Worm (Caenorhabditis elegans) whole organism, young adult: ENCODE results near the gene gop-1.

Experiments used
- B0019.2 ChIP-seq: fragments of 200-800 bp; sonication (Bioruptor generic); conservative IDR thresholded peaks from 2 replicates; pipeline ENCODE4 v1.3.6; 2022; ENCODE audit warnings: missing genetic modification reagents, missing genetic modification characterization, missing compliant biosample characterization
- C06A6.2 ChIP-seq: fragments of 200-800 bp; sonication (Bioruptor generic); conservative IDR thresholded peaks from 2 replicates; pipeline ENCODE4 v1.3.6; 2022; ENCODE audit warnings: missing genetic modification characterization, missing compliant biosample characterization
- C17E4.6 ChIP-seq: fragments of 200-800 bp; sonication (Bioruptor generic); IDR thresholded peaks from 2 replicates; pipeline ENCODE4 v1.3.6; 2022; ENCODE audit warnings: missing genetic modification reagents, missing genetic modification characterization, missing compliant biosample characterization
- D2030.7 ChIP-seq: fragments of 200-800 bp; sonication (Bioruptor generic); IDR thresholded peaks from 2 replicates; pipeline ENCODE4 v1.3.6; 2022; ENCODE audit warnings: missing genetic modification reagents, missing genetic modification characterization, missing compliant biosample characterization
- F10E7.11 ChIP-seq: sonication (generic microtip); optimal IDR thresholded peaks from 2 replicates; lab custom pipeline; 2017; ENCODE audit warnings: mild to moderate bottlenecking, missing genetic modification characterization, moderate library complexity, missing compliant biosample characterization
- F33H1.4 ChIP-seq: fragments of 200-800 bp; sonication (Bioruptor generic); IDR thresholded peaks from 2 replicates; pipeline ENCODE4 v1.3.6; 2022; ENCODE audit warnings: missing genetic modification reagents, missing genetic modification characterization, missing compliant biosample characterization
- F57C9.4 ChIP-seq: sonication (generic microtip); optimal IDR thresholded peaks from 2 replicates; lab custom pipeline; 2017; ENCODE audit warnings: mild to moderate bottlenecking, missing genetic modification characterization, missing compliant biosample characterization
- K12H6.12 ChIP-seq: fragments of 200-800 bp; sonication (Bioruptor generic); optimal IDR thresholded peaks from 2 replicates; lab custom pipeline; 2018; ENCODE audit warnings: mild to moderate bottlenecking, missing genetic modification characterization, missing compliant biosample characterization
- T07F8.4 ChIP-seq: sonication (generic microtip); optimal IDR thresholded peaks from 2 replicates; lab custom pipeline; 2016; ENCODE audit warnings: mild to moderate bottlenecking, missing genetic modification characterization, moderate library complexity, missing compliant biosample characterization
- atf-7 ChIP-seq: sonication (generic microtip); optimal IDR thresholded peaks from 2 replicates; lab custom pipeline; 2017; ENCODE audit warnings: mild to moderate bottlenecking, missing genetic modification characterization, missing compliant biosample characterization
- athp-1 ChIP-seq: sonication (generic microtip); optimal IDR thresholded peaks from 2 replicates; lab custom pipeline; 2017; ENCODE audit warnings: mild to moderate bottlenecking, missing genetic modification characterization, missing compliant biosample characterization
- attf-3 ChIP-seq: fragments of 200-800 bp; sonication (Bioruptor generic); conservative IDR thresholded peaks from 2 replicates; pipeline ENCODE4 v1.3.6; 2022; ENCODE audit warnings: missing genetic modification reagents, missing genetic modification characterization, missing compliant biosample characterization
- attf-6 ChIP-seq: fragments of 200-800 bp; sonication (Bioruptor generic); IDR thresholded peaks from 2 replicates; pipeline ENCODE4 v1.3.6; 2022; ENCODE audit warnings: missing genetic modification reagents, missing genetic modification characterization, missing compliant biosample characterization
- cebp-2 ChIP-seq: fragments of 200-800 bp; sonication (Bioruptor generic); IDR thresholded peaks from 2 replicates; pipeline ENCODE4 v1.3.6; 2022; ENCODE audit warnings: missing genetic modification characterization, missing compliant biosample characterization
- ceh-100 ChIP-seq: fragments of 200-800 bp; sonication (Bioruptor generic); IDR thresholded peaks from 2 replicates; pipeline ENCODE4 v1.3.6; 2022; ENCODE audit warnings: missing genetic modification reagents, missing genetic modification characterization, missing compliant biosample characterization
- ceh-79 ChIP-seq: sonication (generic microtip); optimal IDR thresholded peaks from 2 replicates; lab custom pipeline; 2017; ENCODE audit warnings: mild to moderate bottlenecking, missing genetic modification characterization, missing compliant biosample characterization
- ceh-91 ChIP-seq: fragments of 200-800 bp; sonication (Bioruptor generic); IDR thresholded peaks from 2 replicates; pipeline ENCODE4 v1.3.6; 2022; ENCODE audit warnings: missing genetic modification reagents, missing genetic modification characterization, missing compliant biosample characterization
- chd-7 ChIP-seq: sonication (generic microtip); optimal IDR thresholded peaks from 2 replicates; lab custom pipeline; 2016; ENCODE audit warnings: mild to moderate bottlenecking, missing genetic modification characterization, moderate library complexity, missing compliant biosample characterization
- dox-1 ChIP-seq: fragments of 200-800 bp; sonication (Bioruptor generic); IDR thresholded peaks from 2 replicates; pipeline ENCODE4 v1.3.6; 2022; ENCODE audit warnings: missing genetic modification reagents, missing genetic modification characterization, missing compliant biosample characterization
- dpff-1 ChIP-seq: sonication (generic microtip); optimal IDR thresholded peaks from 2 replicates; lab custom pipeline; 2017; ENCODE audit warnings: mild to moderate bottlenecking, missing genetic modification characterization, missing compliant biosample characterization
- fkh-3 ChIP-seq: sonication (generic microtip); optimal IDR thresholded peaks from 2 replicates; lab custom pipeline; 2016; ENCODE audit warnings: mild to moderate bottlenecking, missing genetic modification characterization, missing compliant biosample characterization
- him-1 ChIP-seq: sonication (generic microtip); optimal IDR thresholded peaks from 2 replicates; lab custom pipeline; 2016; ENCODE audit warnings: missing genotype, missing genetic modification reagents, missing genetic modification characterization, missing compliant biosample characterization
- let-607 ChIP-seq, 2 experiments: fragments of 200-800 bp in 1 of 2; sonication (Bioruptor generic) in 1 of 2; sonication (generic microtip) in 1 of 2; optimal IDR thresholded peaks; 2 replicates each; lab custom pipeline; 2016 to 2018; ENCODE audit warnings: mild to moderate bottlenecking in 2 of 2, missing compliant biosample characterization in 2 of 2, missing genetic modification characterization in 2 of 2, moderate library complexity in 2 of 2, missing genotype in 1 of 2
- lin-26 ChIP-seq: fragments of 200-800 bp; sonication (Bioruptor generic); IDR thresholded peaks from 2 replicates; pipeline ENCODE4 v1.3.6; 2022; ENCODE audit warnings: missing genetic modification reagents, missing genetic modification characterization, missing compliant biosample characterization
- lin-40 ChIP-seq: sonication (generic microtip); optimal IDR thresholded peaks from 2 replicates; lab custom pipeline; 2016; ENCODE audit warnings: missing genetic modification characterization, mild to moderate bottlenecking, missing compliant biosample characterization, missing genotype, missing genetic modification reagents
- lsl-1 ChIP-seq: fragments of 200-800 bp; sonication (Bioruptor generic); optimal IDR thresholded peaks from 2 replicates; lab custom pipeline; 2018; ENCODE audit warnings: mild to moderate bottlenecking, missing genetic modification characterization, moderate library complexity, missing compliant biosample characterization
- madf-10 ChIP-seq: sonication (generic microtip); optimal IDR thresholded peaks from 2 replicates; lab custom pipeline; 2016; ENCODE audit warnings: mild to moderate bottlenecking, missing genetic modification characterization, missing compliant biosample characterization
- madf-8 ChIP-seq: fragments of 200-800 bp; sonication (Bioruptor generic); conservative IDR thresholded peaks from 2 replicates; pipeline ENCODE4 v1.3.6; 2022; ENCODE audit warnings: missing genetic modification reagents, missing genetic modification characterization, missing compliant biosample characterization
- nhr-120 ChIP-seq: fragments of 200-800 bp; sonication (Bioruptor generic); IDR thresholded peaks from 2 replicates; pipeline ENCODE4 v1.3.6; 2022; ENCODE audit warnings: missing genetic modification characterization, missing compliant biosample characterization
- nhr-80 ChIP-seq: sonication (generic microtip); optimal IDR thresholded peaks from 2 replicates; lab custom pipeline; 2016; ENCODE audit warnings: missing genetic modification characterization, missing compliant biosample characterization
- pbrm-1 ChIP-seq: fragments of 200-800 bp; sonication (Bioruptor generic); IDR thresholded peaks from 2 replicates; pipeline ENCODE4 v1.3.6; 2022; ENCODE audit warnings: missing genetic modification reagents, missing genetic modification characterization, missing compliant biosample characterization
- snpc-4 ChIP-seq, 5 experiments: fragments of 150-350 bp in 1 of 5; sonication (generic microtip) in 4 of 5; optimal IDR thresholded peaks; 2 replicates each; lab custom pipeline; 2014 to 2018; ENCODE audit warnings: missing genetic modification characterization in 5 of 5, missing biosample characterization in 3 of 5, antibody characterized with exemption in 2 of 5, mild to moderate bottlenecking in 2 of 5, missing compliant biosample characterization in 2 of 5, missing genotype in 2 of 5, moderate library complexity in 2 of 5, missing genetic modification reagents in 1 of 5
- tlf-1 ChIP-seq: fragments of 200-800 bp; sonication (Bioruptor generic); optimal IDR thresholded peaks from 2 replicates; lab custom pipeline; 2018; ENCODE audit warnings: mild to moderate bottlenecking, missing genetic modification characterization, missing compliant biosample characterization
- xnd-1 ChIP-seq: sonication (generic microtip); optimal IDR thresholded peaks from 2 replicates; lab custom pipeline; 2016; ENCODE audit warnings: missing genotype, missing genetic modification reagents, missing genetic modification characterization, missing compliant biosample characterization
- ztf-18 ChIP-seq: sonication (generic microtip); optimal IDR thresholded peaks from 2 replicates; lab custom pipeline; 2016; ENCODE audit warnings: missing genotype, mild to moderate bottlenecking, missing genetic modification characterization, missing compliant biosample characterization
- ztf-25 ChIP-seq: fragments of 200-800 bp; sonication (Bioruptor generic); IDR thresholded peaks from 2 replicates; pipeline ENCODE4 v1.3.6; 2022; ENCODE audit warnings: missing genetic modification reagents, missing genetic modification characterization, missing compliant biosample characterization
- ztf-26 ChIP-seq: sonication (generic microtip); optimal IDR thresholded peaks from 2 replicates; lab custom pipeline; 2017; ENCODE audit warnings: missing genetic modification characterization, missing compliant biosample characterization
- ztf-6 ChIP-seq: fragments of 200-800 bp; sonication (Bioruptor generic); IDR thresholded peaks from 2 replicates; pipeline ENCODE4 v1.3.6; 2022; ENCODE audit warnings: missing genetic modification reagents, missing genetic modification characterization, missing compliant biosample characterization

Gene gop-1

ce11 chrIII:5211137-5211648, 43.0 kb upstream of the gop-1 start (continued):
- peak; percentile 18 for TF ChIP-seq xnd-1 (tag; lab: Kevin White, UChicago)
- peak; percentile 52 for TF ChIP-seq tlf-1
- TF ChIP-seq athp-1 (tag; lab: Kevin White, UChicago): peak; percentile 57
- peak; percentile 50 for TF ChIP-seq madf-8 (GFP tag; lab: Robert Waterston, UW)
- TF ChIP-seq pbrm-1: peak; percentile 60; the same call in 1 of the 2 replicates
- peak; percentile 79 for TF ChIP-seq chd-7 (tag; lab: Kevin White, UChicago)
- peak; percentile 79 for TF ChIP-seq ztf-26
- TF ChIP-seq D2030.7 (GFP tag; lab: Robert Waterston, UW): peak; percentile 92
- TF ChIP-seq F33H1.4 (GFP tag; lab: Robert Waterston, UW): peak; percentile 61
- 0 out of 2 replicates have a peak, but pooled peaks have one; percentile 28 for TF ChIP-seq attf-3 (GFP tag; lab: Robert Waterston, UW)
- TF ChIP-seq cebp-2 (GFP tag; lab: Robert Waterston, UW): 0 out of 2 replicates have a peak, but pooled peaks have one; percentile 75
- peak; percentile 36 for TF ChIP-seq T07F8.4 (tag; lab: Kevin White, UChicago)
- TF ChIP-seq ztf-25 (GFP tag; lab: Robert Waterston, UW): 0 out of 2 replicates have a peak, but pooled peaks have one; percentile 47
- TF ChIP-seq madf-10: peak; percentile 80
- TF ChIP-seq attf-6: 0 out of 2 replicates have a peak, but pooled peaks have one; percentile 23
- peak; percentile 70 for TF ChIP-seq F57C9.4 (tag; lab: Kevin White, UChicago)
- 0 out of 2 replicates have a peak, but pooled peaks have one; percentile 39 for TF ChIP-seq nhr-120 (GFP tag; lab: Robert Waterston, UW)
- TF ChIP-seq B0019.2 (GFP tag; lab: Robert Waterston, UW): 0 out of 2 replicates have a peak, but pooled peaks have one; percentile 29
- peak; percentile 62; the same call in 1 of the 2 replicates for TF ChIP-seq ceh-91 (GFP tag; lab: Robert Waterston, UW)
- TF ChIP-seq lin-40: peak; percentile 72
- peak; percentile 38 for TF ChIP-seq ceh-79
- TF ChIP-seq ztf-6 (GFP tag; lab: Robert Waterston, UW): 0 out of 2 replicates have a peak, but pooled peaks have one; percentile 5
- peak; percentile 78 for TF ChIP-seq him-1 (tag; lab: Kevin White, UChicago)
- TF ChIP-seq C06A6.2 (GFP tag; lab: Robert Waterston, UW): peak; percentile 59
- peak; percentile 88 for TF ChIP-seq lin-26 (GFP tag; lab: Robert Waterston, UW)
- peak; percentile 49 for TF ChIP-seq F10E7.11 (tag; lab: Kevin White, UChicago)
- peak; percentile 71 for TF ChIP-seq atf-7 (tag; lab: Kevin White, UChicago)
- TF ChIP-seq ztf-18 (tag; lab: Kevin White, UChicago): peak; percentile 78
- peak; percentile 82 for TF ChIP-seq nhr-80 (tag; lab: Kevin White, UChicago)
- peak; percentile 48 to 60 for TF ChIP-seq let-607 (tag; optimal IDR thresholded peaks at IDR 0.05; lab: Kevin White, UChicago)
- TF ChIP-seq C17E4.6 (GFP tag; lab: Robert Waterston, UW): peak; percentile 68; the same call in 1 of the 2 replicates
- TF ChIP-seq ceh-100: peak; percentile 62
- peak; percentile 31 for TF ChIP-seq snpc-4 (GFP tag; optimal IDR thresholded peaks at IDR 0.05; lab: Kevin White, UChicago)
- TF ChIP-seq snpc-4 (tag; optimal IDR thresholded peaks at IDR 0.05; lab: Kevin White, UChicago): peak in 2 of 4 experiments; percentile 15 to 60
- peak; percentile 96; the same call in 1 of the 2 replicates for TF ChIP-seq dox-1 (GFP tag; lab: Robert Waterston, UW)
- TF ChIP-seq K12H6.12 (tag; lab: Kevin White, UChicago): peak; percentile 78
- TF ChIP-seq fkh-3 (tag; lab: Kevin White, UChicago): peak; percentile 83
- peak; percentile 69 for TF ChIP-seq lsl-1 (GFP tag; lab: Kevin White, UChicago)
- TF ChIP-seq dpff-1: peak; percentile 64
